Worm (Caenorhabditis elegans): ENCODE measurements around the gene F48F7.5.
"Not testable (repeated sequence)": the region's sequence is repeated elsewhere in the genome, so short reads cannot be mapped to it uniquely, and the experiment has no call there.

Gene F48F7.5

ce11 chrX:13969257-13969968 is 6.0 kb upstream of the F48F7.5 start (continued):
- TF ChIP-seq gmeb-1 (tag; optimal IDR thresholded peaks at IDR 0.05) (peak; percentile 59), ZK546.5 (tag; optimal IDR thresholded peaks at IDR 0.05) (no peak), sma-3 (GFP tag; optimal IDR thresholded peaks at IDR 0.05) (peak; percentile 29), zag-1 (tag; optimal IDR thresholded peaks at IDR 0.05) (peak; percentile 76), unc-39 (tag; optimal IDR thresholded peaks at IDR 0.05) (peak; percentile 18), ztf-11 (tag; optimal IDR thresholded peaks at IDR 0.05) (no peak), unc-55 (GFP tag; optimal IDR thresholded peaks at IDR 0.05) (peak; percentile 79), R02D3.7 (tag; optimal IDR thresholded peaks at IDR 0.05) (no peak), dmd-4 (tag; optimal IDR thresholded peaks at IDR 0.05) (no peak), mbf-1 (tag; optimal IDR thresholded peaks at IDR 0.05) (no peak), nhr-11 (tag; optimal IDR thresholded peaks at IDR 0.05) (no peak), blmp-1 (tag; optimal IDR thresholded peaks at IDR 0.05; ENCODE audit: insufficient read depth) (peak; percentile 32), nhr-25 (tag; optimal IDR thresholded peaks at IDR 0.05) (no peak), lin-11 (tag; optimal IDR thresholded peaks at IDR 0.05) (peak; percentile 49), sem-4 (tag; optimal IDR thresholded peaks at IDR 0.05) (peak; percentile 85), nhr-77 (tag; optimal IDR thresholded peaks at IDR 0.05) (no peak), nhr-21 (tag; optimal IDR thresholded peaks at IDR 0.05) (peak; percentile 54), sma-9 (GFP tag; optimal IDR thresholded peaks at IDR 0.05) (peak; percentile 86), sma-9 (tag; optimal IDR thresholded peaks at IDR 0.05) (no peak), ztf-4 (tag; optimal IDR thresholded peaks at IDR 0.05) (peak; percentile 59), alr-1 (tag; optimal IDR thresholded peaks at IDR 0.05) (no peak), ceh-82 (tag; optimal IDR thresholded peaks at IDR 0.05) (no peak), nhr-10 (tag; optimal IDR thresholded peaks at IDR 0.05) (no peak), unc-62 (GFP tag; optimal IDR thresholded peaks at IDR 0.05) (no peak), ceh-16 (tag; optimal IDR thresholded peaks at IDR 0.05) (no peak), ama-1 (optimal IDR thresholded peaks at IDR 0.05) (no peak)

- peak; percentile 7 for TF ChIP-seq sma-9 (GFP tag; optimal IDR thresholded peaks at IDR 0.05)
- not testable (repeated sequence) for TF ChIP-seq sma-9 (tag; optimal IDR thresholded peaks at IDR 0.05)
Measured at ce11 chrX:13973086-13973485, 2.4 kb upstream of the F48F7.5 start.

- TF ChIP-seq nhr-77 (tag; optimal IDR thresholded peaks at IDR 0.05): no peak
- peak; percentile 56 for TF ChIP-seq sma-9 (GFP tag; optimal IDR thresholded peaks at IDR 0.05)
- TF ChIP-seq sma-9 (tag; optimal IDR thresholded peaks at IDR 0.05): no peak
- TF ChIP-seq alr-1 (tag; optimal IDR thresholded peaks at IDR 0.05): no peak
- no peak for TF ChIP-seq ztf-11 (tag; optimal IDR thresholded peaks at IDR 0.05)
- TF ChIP-seq lin-11 (tag; optimal IDR thresholded peaks at IDR 0.05): peak; percentile 31
- no peak for TF ChIP-seq zag-1 (tag; optimal IDR thresholded peaks at IDR 0.05)
- TF ChIP-seq ztf-1 (GFP tag; conservative IDR thresholded peaks at IDR 0.05): no peak
- TF ChIP-seq sma-3 (GFP tag; optimal IDR thresholded peaks at IDR 0.05): no peak
- TF ChIP-seq fos-1 (tag; optimal IDR thresholded peaks at IDR 0.05): peak; percentile 16
- TF ChIP-seq nhr-237 (tag; optimal IDR thresholded peaks at IDR 0.05): no peak
- no peak for TF ChIP-seq aly-2 (tag; optimal IDR thresholded peaks at IDR 0.05)
- TF ChIP-seq nhr-23 (tag; optimal IDR thresholded peaks at IDR 0.05): no peak
- no peak for TF ChIP-seq ama-1 (optimal IDR thresholded peaks at IDR 0.05)
- no peak for TF ChIP-seq nhr-10 (tag; optimal IDR thresholded peaks at IDR 0.05)
- no peak for TF ChIP-seq nhr-21 (tag; optimal IDR thresholded peaks at IDR 0.05)
- no peak for TF ChIP-seq peb-1 (tag; optimal IDR thresholded peaks at IDR 0.05)
- TF ChIP-seq dmd-4 (tag; optimal IDR thresholded peaks at IDR 0.05): no peak
- TF ChIP-seq elt-3 (tag; optimal IDR thresholded peaks at IDR 0.05): no peak
- no peak for TF ChIP-seq gmeb-1 (tag; optimal IDR thresholded peaks at IDR 0.05)
- peak; percentile 43 for TF ChIP-seq mab-5 (tag; optimal IDR thresholded peaks at IDR 0.05)
- peak; percentile 68 for TF ChIP-seq F13H6.1 (tag; optimal IDR thresholded peaks at IDR 0.05)
- TF ChIP-seq unc-55 (GFP tag; optimal IDR thresholded peaks at IDR 0.05): peak; percentile 65
- no peak for TF ChIP-seq lin-39 (tag; optimal IDR thresholded peaks at IDR 0.05)
- TF ChIP-seq blmp-1 (tag; optimal IDR thresholded peaks at IDR 0.05; ENCODE audit: insufficient read depth): no peak
- TF ChIP-seq nhr-6 (tag; optimal IDR thresholded peaks at IDR 0.05): no peak
- peak; percentile 63 for TF ChIP-seq nhr-129 (tag; optimal IDR thresholded peaks at IDR 0.05)
- TF ChIP-seq skn-1 (tag; optimal IDR thresholded peaks at IDR 0.05): no peak
- TF ChIP-seq unc-39 (tag; optimal IDR thresholded peaks at IDR 0.05): no peak
- TF ChIP-seq ceh-82 (tag; optimal IDR thresholded peaks at IDR 0.05): no peak
- no peak for TF ChIP-seq mbf-1 (tag; optimal IDR thresholded peaks at IDR 0.05)
- TF ChIP-seq egl-27 (tag; optimal IDR thresholded peaks at IDR 0.05): no peak
- no peak for TF ChIP-seq lin-13 (GFP tag; optimal IDR thresholded peaks at IDR 0.05)
- TF ChIP-seq nhr-11 (tag; optimal IDR thresholded peaks at IDR 0.05): no peak
- TF ChIP-seq unc-62 (GFP tag; optimal IDR thresholded peaks at IDR 0.05): no peak
- TF ChIP-seq nhr-25 (tag; optimal IDR thresholded peaks at IDR 0.05): no peak
- TF ChIP-seq nhr-12 (tag; optimal IDR thresholded peaks at IDR 0.05): no peak
- TF ChIP-seq Y55F3AM.14 (GFP tag; optimal IDR thresholded peaks at IDR 0.05): peak; percentile 48
- TF ChIP-seq crh-2 (tag; optimal IDR thresholded peaks at IDR 0.05): peak; percentile 20
- TF ChIP-seq elt-1 (tag; optimal IDR thresholded peaks at IDR 0.05): no peak
- no peak for TF ChIP-seq R02D3.7 (tag; optimal IDR thresholded peaks at IDR 0.05)
- TF ChIP-seq lsy-2 (tag; optimal IDR thresholded peaks at IDR 0.05): peak in 1 of 2 experiments; percentile 51
- TF ChIP-seq mdl-1 (tag; optimal IDR thresholded peaks at IDR 0.05): peak in 1 of 2 experiments; percentile 11
Measured at ce11 chrX:13973769-13974168, 1.7 kb upstream of the F48F7.5 start.

Measured in whole organism, L2 larva.